Worm (Caenorhabditis elegans): ENCODE results near the gene cni-1.
"Not testable (repeated sequence)": the region's sequence is repeated elsewhere in the genome, so short reads cannot be mapped to it uniquely, and the experiment has no call there.

ce11 chrV:13134786-13135185 lies 45.3 kb upstream of the cni-1 start, which contains the start of gene clec-225:
- TF ChIP-seq nhr-76 (tag; optimal IDR thresholded peaks at IDR 0.05); unc-62 (GFP tag; optimal IDR thresholded peaks at IDR 0.05); nhr-12 (tag; optimal IDR thresholded peaks at IDR 0.05); lsy-12 (tag; optimal IDR thresholded peaks at IDR 0.05); tbx-2 (tag; optimal IDR thresholded peaks at IDR 0.05); lin-15B (tag; optimal IDR thresholded peaks at IDR 0.05); nfya-1 (tag; optimal IDR thresholded peaks at IDR 0.05; ENCODE audit: insufficient read depth); nhr-237 (tag; optimal IDR thresholded peaks at IDR 0.05); skn-1 (tag; optimal IDR thresholded peaks at IDR 0.05); lin-39 (tag; optimal IDR thresholded peaks at IDR 0.05); elt-2 (tag; optimal IDR thresholded peaks at IDR 0.05); jun-1 (tag; optimal IDR thresholded peaks at IDR 0.05): not testable (repeated sequence)
